Fruit fly (Drosophila melanogaster): ENCODE measurements around the gene Pxn.

DNA sequence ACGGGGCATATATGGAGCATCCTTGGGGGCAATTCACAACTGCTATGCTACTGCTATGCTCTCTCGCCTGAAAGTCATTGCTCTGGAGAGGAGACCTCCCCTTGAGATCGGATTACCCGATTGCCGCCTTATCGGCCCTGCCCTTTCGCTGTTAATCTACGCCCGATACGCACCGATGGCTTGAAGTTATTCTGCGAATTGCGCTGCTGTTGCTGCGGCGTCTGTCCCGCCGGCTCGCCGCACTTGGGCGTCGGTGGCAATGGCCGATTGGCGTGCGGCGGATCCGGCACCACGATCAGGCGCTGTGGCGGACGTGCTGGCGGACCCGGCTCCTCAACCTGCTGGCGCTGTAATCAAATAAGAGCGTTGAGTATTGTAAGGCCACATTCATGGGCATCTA lies 63.8 kb downstream of the Pxn start:
- TF ChIP-seq Myc (optimal IDR thresholded peaks at IDR 0.05) (no peak), psq (optimal IDR thresholded peaks at IDR 0.05) (no peak)
